Worm (Caenorhabditis elegans) whole organism, midembryonic: ENCODE data around the gene lin-54.

Experiments used
- T22C8.4 ChIP-seq: fragments of 200-800 bp; sonication (Bioruptor generic); IDR thresholded peaks from 2 replicates; pipeline ENCODE4 v1.3.6; 2022; ENCODE audit warnings: missing genetic modification characterization, missing compliant biosample characterization
- cog-1 ChIP-seq: sonication (generic microtip); optimal IDR thresholded peaks from 2 replicates; lab custom pipeline; 2016; ENCODE audit warnings: missing genetic modification characterization, missing compliant biosample characterization
- flt-1 ChIP-seq: fragments of 200-800 bp; sonication (Bioruptor generic); IDR thresholded peaks from 2 replicates; pipeline ENCODE4 v1.3.6; 2022; ENCODE audit warnings: missing genetic modification characterization, missing compliant biosample characterization
- klf-2 ChIP-seq: fragments of 200-800 bp; sonication (Bioruptor generic); conservative IDR thresholded peaks from 2 replicates; pipeline ENCODE4 v1.3.6; 2022; ENCODE audit warnings: missing genetic modification reagents, missing genetic modification characterization, missing compliant biosample characterization
- med-1 ChIP-seq: sonication (generic microtip); optimal IDR thresholded peaks from 2 replicates; lab custom pipeline; 2017; ENCODE audit warnings: missing genetic modification characterization, mild to moderate bottlenecking, missing compliant biosample characterization, antibody characterized with exemption, missing genetic modification reagents; ENCODE audit not compliant: insufficient read depth
- ref-1 ChIP-seq: fragments of 200-800 bp; sonication (Bioruptor generic); conservative IDR thresholded peaks from 2 replicates; pipeline ENCODE4 v1.3.6; 2022; ENCODE audit warnings: missing genetic modification reagents, missing genetic modification characterization, missing compliant biosample characterization
- tab-1 ChIP-seq: fragments of 200-800 bp; sonication (Bioruptor generic); IDR thresholded peaks from 2 replicates; pipeline ENCODE4 v1.3.6; 2022; ENCODE audit warnings: missing genetic modification characterization, missing compliant biosample characterization
- ztf-23 ChIP-seq: fragments of 200-800 bp; sonication (Bioruptor generic); IDR thresholded peaks from 2 replicates; pipeline ENCODE4 v1.3.6; 2022; ENCODE audit warnings: missing genetic modification reagents, missing genetic modification characterization, missing compliant biosample characterization
- ztf-29 ChIP-seq: fragments of 200-800 bp; sonication (Bioruptor generic); IDR thresholded peaks from 2 replicates; pipeline ENCODE4 v1.3.6; 2022; ENCODE audit warnings: missing genetic modification reagents, missing genetic modification characterization, missing compliant biosample characterization

The lin-54 gene

DNA sequence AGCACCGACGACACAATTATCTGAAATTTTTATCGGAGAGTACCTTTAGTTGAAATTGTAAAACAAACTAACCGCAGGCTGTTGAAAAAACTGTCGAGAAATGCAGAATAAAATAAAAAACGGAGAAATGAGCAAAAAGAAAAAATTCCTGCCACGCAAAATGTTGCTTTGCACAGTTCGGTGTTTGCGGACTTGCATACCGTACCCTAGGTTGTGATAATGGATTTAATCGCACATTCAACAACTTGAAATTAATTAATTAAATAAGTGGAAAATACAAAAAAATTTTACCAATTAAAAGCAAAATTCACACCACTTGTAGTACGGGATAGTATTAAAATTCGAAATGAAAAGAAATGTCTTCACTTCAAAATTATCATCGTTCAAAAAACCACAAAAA is 9.5 kb upstream of the lin-54 start:
- TF ChIP-seq med-1 (GFP tag; lab: Kevin White, UChicago) (no peak), ztf-29 (no peak), flt-1 (no peak), T22C8.4 (GFP tag; lab: Robert Waterston, UW) (no peak), klf-2 (GFP tag; lab: Robert Waterston, UW) (no peak), tab-1 (GFP tag; lab: Robert Waterston, UW) (no peak), cog-1 (tag; lab: Kevin White, UChicago) (no peak), ref-1 (GFP tag; lab: Robert Waterston, UW) (no peak), ztf-23 (GFP tag; lab: Robert Waterston, UW) (no peak)

DNA sequence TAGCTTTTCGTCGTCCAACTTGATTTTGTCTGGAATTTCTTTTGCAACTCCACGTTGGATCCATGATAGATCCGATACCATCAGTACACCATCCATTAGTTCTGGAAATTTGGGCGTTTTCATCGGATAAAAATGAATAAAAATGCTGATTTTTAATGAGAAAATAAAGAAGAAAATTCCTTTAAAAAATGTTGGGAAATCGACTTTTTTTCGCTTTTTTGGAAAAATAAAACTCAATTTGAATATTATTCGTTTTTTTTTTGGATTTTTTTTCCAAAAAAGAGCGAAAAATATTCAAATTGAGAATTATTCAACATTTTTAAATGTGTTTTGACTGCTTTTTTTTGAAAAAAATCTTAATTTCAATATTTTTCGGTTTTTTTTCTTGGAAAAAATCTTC is 4.4 kb upstream of the lin-54 start, which contains the start of gene pwp-1:
TSS of gene pwp-1 (minus strand) at position 101 of the 400 bp plus-strand sequence.
- TF ChIP-seq T22C8.4 (GFP tag; lab: Robert Waterston, UW) (no peak), ztf-23 (GFP tag; lab: Robert Waterston, UW) (no peak), tab-1 (GFP tag; lab: Robert Waterston, UW) (no peak)

DNA sequence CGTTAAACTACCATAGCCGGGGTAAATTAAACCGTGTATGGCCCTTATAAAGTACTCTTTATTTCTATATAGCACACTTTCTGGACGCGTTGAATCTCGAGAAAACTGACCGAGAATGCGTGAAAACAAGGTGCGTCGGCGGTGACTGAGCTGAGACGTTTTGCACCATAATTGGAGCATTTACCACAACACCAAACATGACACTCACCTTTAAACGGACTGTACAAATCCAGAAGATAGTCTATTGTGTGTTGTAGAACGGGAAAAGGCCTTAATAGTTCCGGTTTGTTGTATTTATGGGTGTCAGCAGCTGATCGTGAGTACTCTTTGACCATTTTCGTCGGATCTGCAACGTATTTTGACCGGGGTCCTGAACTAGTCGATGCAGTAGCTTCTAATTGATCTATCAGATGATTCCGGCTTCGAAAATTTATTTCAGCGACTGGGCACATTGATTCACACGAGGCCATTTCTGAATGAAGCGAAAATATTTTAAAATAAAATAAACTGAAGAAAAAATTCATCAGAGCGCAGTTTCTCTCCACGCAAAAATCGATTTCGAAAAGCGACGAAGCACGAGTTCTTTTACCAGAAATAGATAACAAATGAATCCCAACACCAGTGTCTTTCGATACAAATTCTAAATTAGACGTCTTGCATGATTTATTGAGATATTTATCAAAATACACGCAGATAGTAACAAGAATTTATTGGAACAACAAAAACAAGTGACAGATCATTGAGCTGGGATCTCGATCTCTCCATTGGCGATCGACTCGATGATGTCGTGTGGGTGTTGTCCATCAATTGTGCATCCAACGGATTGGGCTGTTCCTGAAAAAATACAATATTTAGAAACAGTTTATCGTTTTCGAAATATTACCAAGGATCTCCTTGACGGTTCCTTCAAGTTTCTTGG is 1.6 kb upstream of the lin-54 start, which contains the start of gene tag-115:
TSS of gene tag-115 (minus strand) at position 472 of the 919 bp plus-strand sequence.
- no peak for TF ChIP-seq cog-1 (tag; lab: Kevin White, UChicago)
- TF ChIP-seq T22C8.4 (GFP tag; lab: Robert Waterston, UW) = no peak
- no peak for TF ChIP-seq flt-1
- no peak for TF ChIP-seq klf-2 (GFP tag; lab: Robert Waterston, UW)

DNA sequence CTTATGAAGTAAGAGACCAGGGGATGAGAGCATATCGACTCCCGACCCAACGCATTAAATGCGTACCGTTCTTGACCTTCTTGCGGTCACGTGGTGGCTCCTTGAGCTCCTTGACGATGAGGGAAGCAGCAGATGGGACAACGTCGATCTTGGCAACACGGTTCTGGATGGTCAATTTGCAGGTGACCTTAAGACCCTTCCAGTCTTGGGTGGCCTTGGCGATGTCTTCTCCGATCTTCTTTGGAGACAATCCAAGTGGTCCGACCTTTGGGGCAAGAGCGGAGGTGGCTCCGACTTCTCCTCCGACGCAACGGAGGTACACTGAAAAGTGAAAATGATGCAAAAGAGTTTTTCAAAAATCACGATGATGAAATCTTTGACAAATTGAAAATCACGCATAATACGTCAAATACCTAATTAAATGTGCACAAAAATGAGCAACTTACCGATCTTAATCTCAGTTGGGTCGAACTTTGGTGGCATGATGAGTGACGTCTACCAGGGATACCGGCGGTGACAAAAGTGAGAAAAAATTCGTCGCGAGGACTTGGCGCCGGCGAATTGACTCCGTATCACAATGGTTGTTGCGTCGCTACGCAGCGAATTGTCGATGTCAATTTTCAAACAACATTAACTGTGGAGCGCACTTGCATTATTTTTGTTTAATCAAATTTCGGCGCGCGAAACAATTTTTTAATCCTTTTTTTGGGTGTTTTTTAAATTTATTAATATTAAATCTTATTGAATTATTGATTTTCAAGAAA is 584 bp upstream of the lin-54 start, which contains the start of gene rpl-12:
TSS of gene rpl-12 (minus strand) at position 574 of the 764 bp plus-strand sequence.
- no peak for TF ChIP-seq tab-1 (GFP tag; lab: Robert Waterston, UW)
- peak; percentile 89 for TF ChIP-seq ztf-23 (GFP tag; lab: Robert Waterston, UW)
- no peak for TF ChIP-seq ref-1 (GFP tag; lab: Robert Waterston, UW)
- peak; percentile 77 for TF ChIP-seq flt-1
- peak; percentile 98 for TF ChIP-seq cog-1 (tag; lab: Kevin White, UChicago)
- peak; percentile 58; the same call in 1 of the 2 replicates for TF ChIP-seq T22C8.4 (GFP tag; lab: Robert Waterston, UW)
- TF ChIP-seq med-1 (GFP tag; lab: Kevin White, UChicago) = no peak
- no peak for TF ChIP-seq ztf-29
- TF ChIP-seq klf-2 (GFP tag; lab: Robert Waterston, UW) = 0 out of 2 replicates have a peak, but pooled peaks have one; percentile 15

DNA sequence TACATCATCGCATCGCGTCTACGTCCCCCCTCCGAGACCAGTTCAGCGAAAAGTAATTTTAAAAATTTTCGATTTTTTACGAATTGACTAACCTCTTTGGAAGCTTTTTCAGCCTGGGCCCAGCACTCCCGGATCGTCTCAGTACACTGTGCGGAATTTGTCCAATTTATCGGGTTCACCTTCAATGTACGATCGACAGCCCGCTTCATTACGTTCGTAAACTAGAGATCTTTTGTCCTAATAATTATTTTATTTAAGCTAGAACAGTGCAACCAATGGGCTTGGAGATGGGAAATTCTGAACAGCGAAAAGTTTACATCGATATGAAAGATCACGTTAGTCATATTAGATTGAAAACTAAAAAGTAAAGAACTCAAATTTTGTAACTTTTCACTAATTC is 496 bp downstream of the lin-54 start:
- TF ChIP-seq klf-2 (GFP tag; lab: Robert Waterston, UW) (no peak), ztf-29 (no peak), cog-1 (tag; lab: Kevin White, UChicago) (no peak), flt-1 (no peak), ref-1 (GFP tag; lab: Robert Waterston, UW) (no peak), tab-1 (GFP tag; lab: Robert Waterston, UW) (no peak), T22C8.4 (GFP tag; lab: Robert Waterston, UW) (no peak), ztf-23 (GFP tag; lab: Robert Waterston, UW) (no peak), med-1 (GFP tag; lab: Kevin White, UChicago) (no peak)

DNA sequence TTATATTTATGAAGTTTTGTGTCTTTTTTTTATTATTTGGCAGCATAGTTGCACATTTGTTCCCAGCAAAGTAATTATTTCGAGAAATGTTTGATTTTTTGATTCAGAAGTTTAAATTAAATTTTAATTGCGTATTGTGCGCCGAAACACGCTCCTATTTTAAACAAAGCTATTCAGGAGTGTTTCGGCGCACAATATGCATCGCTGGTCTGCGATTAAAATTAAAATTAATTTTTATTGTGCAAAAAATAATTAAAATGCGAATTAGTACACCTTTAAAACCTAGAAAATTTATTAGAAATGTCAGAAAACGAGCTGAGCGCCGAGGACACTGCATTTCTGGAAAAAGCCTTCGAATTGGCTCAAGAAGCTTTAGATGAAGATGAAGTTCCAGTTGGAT is 2.5 kb downstream of the lin-54 start, which contains the start of gene JC8.4:
TSS of gene JC8.4 (plus strand) at position 301 of the 400 bp plus-strand sequence.
- TF ChIP-seq flt-1 (no peak), klf-2 (GFP tag; lab: Robert Waterston, UW) (no peak), cog-1 (tag; lab: Kevin White, UChicago) (no peak), ztf-23 (GFP tag; lab: Robert Waterston, UW) (no peak)

DNA sequence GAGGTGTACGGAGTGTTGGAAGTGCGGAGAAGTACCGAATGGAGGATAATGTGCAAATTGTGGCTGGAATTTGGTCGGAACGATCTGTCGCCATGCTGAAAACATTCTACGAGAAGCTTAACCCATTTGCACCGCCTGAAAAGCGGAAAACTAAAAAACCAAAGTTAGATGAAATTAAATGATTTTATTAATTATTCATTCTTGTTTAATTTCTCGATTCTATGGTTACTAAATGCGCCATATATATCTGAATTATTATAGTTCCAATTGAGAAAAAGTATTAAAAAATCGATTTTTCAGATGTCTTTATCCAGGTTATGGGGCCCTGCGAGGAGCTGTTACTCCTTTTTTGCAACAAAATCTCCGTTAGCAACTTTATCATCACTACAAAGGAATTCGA is 3.2 kb downstream of the lin-54 start, which contains the start of gene cox-11:
TSS of gene cox-11 (plus strand) at position 301 of the 400 bp plus-strand sequence.
- no peak for TF ChIP-seq ref-1 (GFP tag; lab: Robert Waterston, UW)
- TF ChIP-seq ztf-23 (GFP tag; lab: Robert Waterston, UW) = no peak
- no peak for TF ChIP-seq med-1 (GFP tag; lab: Kevin White, UChicago)
- TF ChIP-seq T22C8.4 (GFP tag; lab: Robert Waterston, UW) = no peak
- TF ChIP-seq klf-2 (GFP tag; lab: Robert Waterston, UW) = no peak
- no peak for TF ChIP-seq flt-1
- no peak for TF ChIP-seq tab-1 (GFP tag; lab: Robert Waterston, UW)

DNA sequence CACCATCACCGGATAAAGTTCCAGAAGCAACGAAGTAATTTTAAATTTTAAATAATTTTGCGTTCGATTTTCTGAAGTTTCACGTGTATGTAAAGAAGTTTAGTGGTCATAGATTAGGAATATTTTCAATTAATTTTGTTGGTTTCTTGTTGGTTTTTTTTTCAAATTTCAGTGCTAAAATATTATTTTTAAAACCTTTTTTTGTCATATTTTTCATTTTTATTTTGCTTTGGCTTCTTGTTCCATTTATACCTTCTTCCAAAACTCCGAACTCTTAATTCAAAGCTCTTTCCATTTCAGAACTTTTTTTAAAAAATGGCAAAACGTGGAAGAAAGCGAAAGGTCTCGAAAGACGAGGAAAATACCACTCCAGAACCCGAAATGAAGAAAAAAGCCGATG is 6.1 kb downstream of the lin-54 start, which contains the start of gene JC8.7:
TSS of gene JC8.7 (plus strand) at position 301 of the 400 bp plus-strand sequence.
- TF ChIP-seq med-1 (GFP tag; lab: Kevin White, UChicago) (no peak), cog-1 (tag; lab: Kevin White, UChicago) (no peak), T22C8.4 (GFP tag; lab: Robert Waterston, UW) (no peak), ztf-23 (GFP tag; lab: Robert Waterston, UW) (no peak), ref-1 (GFP tag; lab: Robert Waterston, UW) (no peak), ztf-29 (no peak), tab-1 (GFP tag; lab: Robert Waterston, UW) (no peak), flt-1 (no peak), klf-2 (GFP tag; lab: Robert Waterston, UW) (no peak)

DNA sequence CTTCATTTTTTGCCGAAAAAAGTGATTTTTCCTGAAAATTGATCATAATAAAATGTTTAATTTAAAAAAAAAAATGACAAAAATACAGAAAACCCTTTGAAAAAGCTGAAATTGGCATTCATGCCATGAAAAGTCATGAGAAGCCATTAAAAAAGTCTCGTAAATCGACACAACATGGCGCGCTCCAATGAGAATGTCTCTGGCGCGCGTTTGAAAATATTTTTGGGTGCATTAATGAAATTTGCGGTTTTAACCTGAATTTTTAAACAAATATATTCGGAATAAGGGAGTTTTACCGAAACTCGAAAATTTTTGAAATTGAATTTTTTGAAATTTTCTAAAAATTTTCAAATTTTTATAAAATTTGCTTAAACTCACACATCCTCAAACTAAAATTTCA is 6.9 kb downstream of the lin-54 start:
- TF ChIP-seq T22C8.4 (GFP tag; lab: Robert Waterston, UW) (no peak), tab-1 (GFP tag; lab: Robert Waterston, UW) (no peak), med-1 (GFP tag; lab: Kevin White, UChicago) (no peak), flt-1 (no peak), cog-1 (tag; lab: Kevin White, UChicago) (no peak), klf-2 (GFP tag; lab: Robert Waterston, UW) (no peak), ref-1 (GFP tag; lab: Robert Waterston, UW) (no peak), ztf-23 (GFP tag; lab: Robert Waterston, UW) (no peak), ztf-29 (no peak)
